Worm (Caenorhabditis elegans): ENCODE results near the gene C14E2.7.
A peak's percentile ranks its signal among the peaks of the same experiment; 100 is the strongest.

Gene C14E2.7

ce11 chrX:1845493-1845892 is 29.3 kb downstream of the C14E2.7 start, which contains the start of gene T26C11.4:
TSS of gene T26C11.4 (minus strand) at chrX:1845546.
- TF ChIP-seq nhr-25 (tag; optimal IDR thresholded peaks at IDR 0.05): no peak
- no peak for TF ChIP-seq nhr-77 (tag; optimal IDR thresholded peaks at IDR 0.05)
- TF ChIP-seq ZK546.5 (tag; optimal IDR thresholded peaks at IDR 0.05): no peak
- TF ChIP-seq nhr-129 (tag; optimal IDR thresholded peaks at IDR 0.05): no peak
- peak; percentile 17 for TF ChIP-seq F13H6.1 (tag; optimal IDR thresholded peaks at IDR 0.05)
- TF ChIP-seq skn-1 (tag; optimal IDR thresholded peaks at IDR 0.05): no peak
- TF ChIP-seq sem-4 (tag; optimal IDR thresholded peaks at IDR 0.05): no peak
- no peak for TF ChIP-seq crh-2 (tag; optimal IDR thresholded peaks at IDR 0.05)
- TF ChIP-seq zag-1 (tag; optimal IDR thresholded peaks at IDR 0.05): no peak
- no peak for TF ChIP-seq Y55F3AM.14 (GFP tag; optimal IDR thresholded peaks at IDR 0.05)
- peak; percentile 66 for TF ChIP-seq gmeb-1 (tag; optimal IDR thresholded peaks at IDR 0.05)
- peak; percentile 0 for TF ChIP-seq sma-3 (GFP tag; optimal IDR thresholded peaks at IDR 0.05)
- TF ChIP-seq ztf-1 (GFP tag; conservative IDR thresholded peaks at IDR 0.05): no peak
- TF ChIP-seq C34F6.9 (tag; optimal IDR thresholded peaks at IDR 0.05): peak; percentile 19
- no peak for TF ChIP-seq lin-11 (tag; optimal IDR thresholded peaks at IDR 0.05)
- TF ChIP-seq unc-55 (GFP tag; optimal IDR thresholded peaks at IDR 0.05): peak; percentile 26
- TF ChIP-seq egl-27 (tag; optimal IDR thresholded peaks at IDR 0.05): no peak
- no peak for TF ChIP-seq alr-1 (tag; optimal IDR thresholded peaks at IDR 0.05)
- TF ChIP-seq blmp-1 (tag; optimal IDR thresholded peaks at IDR 0.05; ENCODE audit: insufficient read depth): no peak
- no peak for TF ChIP-seq mdl-1 (tag; optimal IDR thresholded peaks at IDR 0.05)
- TF ChIP-seq fos-1 (tag; optimal IDR thresholded peaks at IDR 0.05): no peak
- TF ChIP-seq nhr-6 (tag; optimal IDR thresholded peaks at IDR 0.05): no peak
- TF ChIP-seq lin-39 (tag; optimal IDR thresholded peaks at IDR 0.05): no peak
- no peak for TF ChIP-seq lin-13 (GFP tag; optimal IDR thresholded peaks at IDR 0.05)
- TF ChIP-seq elt-3 (tag; optimal IDR thresholded peaks at IDR 0.05): no peak
- TF ChIP-seq dmd-4 (tag; optimal IDR thresholded peaks at IDR 0.05): no peak
- no peak for TF ChIP-seq ceh-82 (tag; optimal IDR thresholded peaks at IDR 0.05)
- TF ChIP-seq nhr-21 (tag; optimal IDR thresholded peaks at IDR 0.05): no peak
- TF ChIP-seq unc-39 (tag; optimal IDR thresholded peaks at IDR 0.05): no peak
- no peak for TF ChIP-seq unc-62 (GFP tag; optimal IDR thresholded peaks at IDR 0.05)
- no peak for TF ChIP-seq nhr-237 (tag; optimal IDR thresholded peaks at IDR 0.05)

DNA sequence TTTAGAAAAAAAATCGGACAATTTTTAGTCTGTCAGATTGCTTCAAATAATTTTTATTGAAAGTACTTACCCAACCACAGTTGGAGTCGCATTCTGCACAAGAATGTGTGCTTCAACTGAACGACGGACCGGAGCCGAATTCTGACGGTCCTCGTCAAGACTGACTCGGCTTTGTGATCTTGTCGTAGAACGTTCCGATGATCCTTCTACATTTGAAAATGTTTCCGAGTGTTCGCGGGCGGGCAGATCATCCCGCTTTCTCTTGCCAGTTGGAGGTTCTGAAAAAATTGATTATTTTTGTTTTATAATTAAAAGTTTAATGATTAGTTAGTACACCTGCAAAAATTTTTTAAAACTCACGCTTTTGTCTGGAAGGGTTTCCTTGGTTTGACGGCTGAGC is 31.5 kb downstream of the C14E2.7 start:
- TF ChIP-seq sem-4 (tag; optimal IDR thresholded peaks at IDR 0.05): no peak
- TF ChIP-seq elt-1 (tag; optimal IDR thresholded peaks at IDR 0.05): no peak
- no peak for TF ChIP-seq blmp-1 (tag; optimal IDR thresholded peaks at IDR 0.05; ENCODE audit: insufficient read depth)
- TF ChIP-seq Y55F3AM.14 (GFP tag; optimal IDR thresholded peaks at IDR 0.05): no peak
- no peak for TF ChIP-seq ceh-82 (tag; optimal IDR thresholded peaks at IDR 0.05)
- no peak for TF ChIP-seq aly-2 (tag; optimal IDR thresholded peaks at IDR 0.05)
- no peak for TF ChIP-seq nhr-10 (tag; optimal IDR thresholded peaks at IDR 0.05)
- no peak for TF ChIP-seq F13H6.1 (tag; optimal IDR thresholded peaks at IDR 0.05)
- no peak for TF ChIP-seq mdl-1 (tag; optimal IDR thresholded peaks at IDR 0.05)
- TF ChIP-seq nhr-23 (tag; optimal IDR thresholded peaks at IDR 0.05): no peak
- TF ChIP-seq nhr-11 (tag; optimal IDR thresholded peaks at IDR 0.05): no peak
- no peak for TF ChIP-seq unc-55 (GFP tag; optimal IDR thresholded peaks at IDR 0.05)
- TF ChIP-seq ama-1 (optimal IDR thresholded peaks at IDR 0.05): no peak
- no peak for TF ChIP-seq lin-13 (GFP tag; optimal IDR thresholded peaks at IDR 0.05)
- TF ChIP-seq nhr-21 (tag; optimal IDR thresholded peaks at IDR 0.05): no peak
- TF ChIP-seq skn-1 (tag; optimal IDR thresholded peaks at IDR 0.05): no peak
- TF ChIP-seq lsy-2 (tag; optimal IDR thresholded peaks at IDR 0.05): no peak
- no peak for TF ChIP-seq sma-9 (GFP tag; optimal IDR thresholded peaks at IDR 0.05)
- no peak for TF ChIP-seq sma-9 (tag; optimal IDR thresholded peaks at IDR 0.05)
- TF ChIP-seq ceh-16 (tag; optimal IDR thresholded peaks at IDR 0.05): no peak

DNA sequence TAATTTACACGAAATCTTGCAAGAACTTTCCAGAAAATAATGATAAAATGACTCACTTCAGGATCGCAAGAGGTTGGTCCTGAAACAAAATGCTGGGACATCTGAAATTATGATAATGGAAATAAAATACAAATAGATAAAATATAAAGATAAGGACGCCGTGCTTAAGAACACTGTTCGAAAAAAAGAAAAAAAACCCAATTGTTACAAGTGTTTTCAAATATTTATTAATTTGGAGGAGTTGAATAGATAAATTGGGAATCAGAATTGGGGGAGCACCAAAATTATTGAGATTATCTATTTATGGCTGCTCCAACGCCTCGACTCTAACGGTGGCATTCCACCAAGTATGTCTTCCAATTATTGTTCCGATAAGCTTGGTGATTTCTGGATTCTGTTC is 32.4 kb downstream of the C14E2.7 start, which contains the start of gene ceh-41:
Gene ceh-41 (minus strand): TSS at position 101 of the 400 bp plus-strand sequence.
- TF ChIP-seq nhr-10 (tag; optimal IDR thresholded peaks at IDR 0.05) (no peak), skn-1 (tag; optimal IDR thresholded peaks at IDR 0.05) (no peak), nhr-12 (tag; optimal IDR thresholded peaks at IDR 0.05) (no peak), ztf-11 (tag; optimal IDR thresholded peaks at IDR 0.05) (no peak), F13H6.1 (tag; optimal IDR thresholded peaks at IDR 0.05) (no peak), fos-1 (tag; optimal IDR thresholded peaks at IDR 0.05) (no peak), nhr-25 (tag; optimal IDR thresholded peaks at IDR 0.05) (no peak), ama-1 (optimal IDR thresholded peaks at IDR 0.05) (no peak), elt-1 (tag; optimal IDR thresholded peaks at IDR 0.05) (no peak), ztf-4 (tag; optimal IDR thresholded peaks at IDR 0.05) (no peak)
